Worm (Caenorhabditis elegans) whole organism, L3 larva: ENCODE results near the gene egl-38.

Experiments
- nhr-11 ChIP-seq: fragments of 150-350 bp; optimal IDR thresholded peaks from 2 replicates; lab custom pipeline; 2014; ENCODE audit warnings: missing biosample characterization, missing genetic modification characterization
- nhr-23 ChIP-seq: fragments of 150-350 bp; optimal IDR thresholded peaks from 2 replicates; lab custom pipeline; 2014; ENCODE audit warnings: missing biosample characterization, missing genetic modification reagents, missing genetic modification characterization

- TF ChIP-seq nhr-11 (tag; lab: Kevin White, UChicago), result no peak
- TF ChIP-seq nhr-23 (tag; lab: Kevin White, UChicago), result no peak
Observed at ce11 chrIV:10075899-10076298, 34.4 kb downstream of the egl-38 start, which contains the start of gene W01B6.5.
